Fruit fly (Drosophila melanogaster) whole organism, wandering third instar larva: ENCODE measurements around the gene Nf1.

Experiments
- Abd-B ChIP-seq: fragments of >200 bp; optimal IDR thresholded peaks from 2 replicates; lab custom pipeline; 2017; ENCODE audit warnings: missing biosample characterization, missing genetic modification characterization
- CG32264 ChIP-seq: fragments of 200-800 bp; sonication (Bioruptor generic); optimal IDR thresholded peaks from 2 replicates; lab custom pipeline; 2016; ENCODE audit warnings: missing biosample characterization, missing genetic modification characterization
- CG9705 ChIP-seq: fragments of 200-800 bp; sonication (Bioruptor generic); optimal IDR thresholded peaks from 2 replicates; lab custom pipeline; 2018; ENCODE audit warnings: missing biosample characterization, mild to moderate bottlenecking, missing genetic modification characterization
- CrebA ChIP-seq: fragments of 200-800 bp; sonication (Bioruptor generic); optimal IDR thresholded peaks from 2 replicates; lab custom pipeline; 2016; ENCODE audit warnings: missing biosample characterization, mild to moderate bottlenecking, missing genetic modification characterization, borderline replicate concordance
- Dfd ChIP-seq: fragments of >200 bp; optimal IDR thresholded peaks from 2 replicates; lab custom pipeline; 2017; ENCODE audit warnings: missing biosample characterization, missing genetic modification characterization
- Dif ChIP-seq: fragments of 200-275, 200-300 bp; sonication (Bioruptor generic); optimal IDR thresholded peaks from 2 replicates; lab custom pipeline; 2018; ENCODE audit warnings: missing biosample characterization, missing genetic modification characterization; ENCODE audit not compliant: partially characterized antibody
- GATAd ChIP-seq: sonication (Bioruptor generic); optimal IDR thresholded peaks from 2 replicates; lab custom pipeline; 2016; ENCODE audit warnings: missing biosample characterization, missing genetic modification characterization
- HLH106 ChIP-seq: fragments of 200-800 bp; optimal IDR thresholded peaks from 3 replicates; lab custom pipeline; 2019; ENCODE audit warnings: missing biosample characterization, mild to moderate bottlenecking, missing genetic modification characterization, moderate library complexity
- Hnf4 ChIP-seq: fragments of 200-800 bp; sonication (Bioruptor generic); optimal IDR thresholded peaks from 2 replicates; lab custom pipeline; 2016; ENCODE audit warnings: missing biosample characterization, mild to moderate bottlenecking, missing genetic modification characterization
- Hr78 ChIP-seq: fragments of >200 bp; optimal IDR thresholded peaks from 2 replicates; lab custom pipeline; 2017; ENCODE audit warnings: missing biosample characterization, missing genetic modification characterization
- Hr83 ChIP-seq: fragments of 200-300 bp; sonication (Bioruptor generic); optimal IDR thresholded peaks from 2 replicates; lab custom pipeline; 2016; ENCODE audit warnings: missing biosample characterization, mild to moderate bottlenecking, missing genetic modification characterization, moderate library complexity; ENCODE audit not compliant: poor library complexity, severe bottlenecking
- Jra ChIP-seq: sonication (Bioruptor generic); optimal IDR thresholded peaks from 2 replicates; lab custom pipeline; 2016; ENCODE audit warnings: missing biosample characterization, missing genetic modification characterization
- Mio ChIP-seq: sonication (Bioruptor generic); optimal IDR thresholded peaks from 2 replicates; lab custom pipeline; 2016; ENCODE audit warnings: missing biosample characterization, missing genetic modification characterization
- Myc ChIP-seq: fragments of >200 bp; optimal IDR thresholded peaks from 2 replicates; lab custom pipeline; 2017
- N ChIP-seq: fragments of >200 bp; optimal IDR thresholded peaks from 2 replicates; lab custom pipeline; 2018; ENCODE audit warnings: missing biosample characterization, missing external identifiers, missing genetic modification characterization
- OdsH ChIP-seq: fragments of 200-800 bp; sonication (Bioruptor generic); optimal IDR thresholded peaks from 2 replicates; lab custom pipeline; 2016; ENCODE audit warnings: missing biosample characterization, mild to moderate bottlenecking, missing genetic modification characterization
- Rel ChIP-seq, 2 experiments: fragments of 200-800 bp; sonication (Bioruptor generic) in 1 of 2; optimal IDR thresholded peaks; 2 replicates in 1 of 2; 3 replicates in 1 of 2; lab custom pipeline; 2016 to 2019; ENCODE audit warnings: mild to moderate bottlenecking in 2 of 2, missing biosample characterization in 2 of 2, missing genetic modification characterization in 2 of 2, moderate library complexity in 1 of 2
- Sp1 ChIP-seq: fragments of 200-800 bp; sonication (Bioruptor generic); optimal IDR thresholded peaks from 3 replicates; lab custom pipeline; 2019; ENCODE audit warnings: missing biosample characterization, mild to moderate bottlenecking, missing genetic modification characterization, moderate library complexity
- Vsx2 ChIP-seq: fragments of 200-300, 225-300 bp; sonication (Bioruptor generic); optimal IDR thresholded peaks from 2 replicates; lab custom pipeline; 2018; ENCODE audit warnings: missing biosample characterization, missing genetic modification characterization; ENCODE audit not compliant: partially characterized antibody
- br ChIP-seq: fragments of 200-800 bp; sonication (Bioruptor generic); optimal IDR thresholded peaks from 2 replicates; lab custom pipeline; 2016; ENCODE audit warnings: missing biosample characterization, missing genetic modification characterization
- brk ChIP-seq: fragments of 200-800 bp; sonication (Bioruptor generic); optimal IDR thresholded peaks from 2 replicates; lab custom pipeline; 2016; ENCODE audit warnings: missing biosample characterization, mild to moderate bottlenecking, missing genetic modification characterization
- dl ChIP-seq, 2 experiments: fragments of 175-275, 200-275 bp in 1 of 2; fragments of 200-275 bp in 1 of 2; sonication (Bioruptor generic); optimal IDR thresholded peaks; lab custom pipeline; 2018; ENCODE audit warnings: mild to moderate bottlenecking in 2 of 2, missing biosample characterization in 2 of 2, missing genetic modification characterization in 2 of 2, moderate library complexity in 2 of 2; ENCODE audit not compliant: partially characterized antibody in 2 of 2, insufficient read depth in 1 of 2
- dmrt93B ChIP-seq: fragments of 200-800 bp; sonication (Bioruptor generic); optimal IDR thresholded peaks from 2 replicates; lab custom pipeline; 2018; ENCODE audit warnings: missing biosample characterization, mild to moderate bottlenecking, missing genetic modification characterization
- dsf ChIP-seq: sonication (Bioruptor generic); optimal IDR thresholded peaks from 2 replicates; lab custom pipeline; 2016; ENCODE audit warnings: missing biosample characterization, missing genetic modification characterization, borderline replicate concordance
- ey ChIP-seq: fragments of 200-800 bp; sonication (Bioruptor generic); optimal IDR thresholded peaks from 2 replicates; lab custom pipeline; 2016; ENCODE audit warnings: missing biosample characterization, missing genetic modification characterization
- foxo ChIP-seq, 2 experiments: fragments of 200-800 bp; sonication (Bioruptor generic); optimal IDR thresholded peaks; 2 replicates in 1 of 2; 3 replicates in 1 of 2; lab custom pipeline; 2016 to 2017; ENCODE audit warnings: missing biosample characterization in 2 of 2, missing genetic modification characterization in 2 of 2
- fru ChIP-seq: fragments of 200-800 bp; sonication (Bioruptor generic); optimal IDR thresholded peaks from 3 replicates; lab custom pipeline; 2016; ENCODE audit warnings: missing biosample characterization, mild to moderate bottlenecking, missing genetic modification characterization
- h ChIP-seq: fragments of 200-800 bp; sonication (Bioruptor generic); optimal IDR thresholded peaks from 3 replicates; lab custom pipeline; 2016; ENCODE audit warnings: missing biosample characterization, mild to moderate bottlenecking, missing genetic modification characterization
- jim ChIP-seq: fragments of 175-275, 200-325 bp; sonication (Bioruptor generic); optimal IDR thresholded peaks from 2 replicates; lab custom pipeline; 2016; ENCODE audit warnings: missing biosample characterization, mild to moderate bottlenecking, missing genetic modification characterization
- lola ChIP-seq: fragments of >200 bp; optimal IDR thresholded peaks from 2 replicates; lab custom pipeline; 2017; ENCODE audit warnings: missing biosample characterization, missing genetic modification characterization
- pan ChIP-seq: fragments of >200 bp; optimal IDR thresholded peaks from 2 replicates; lab custom pipeline; 2017
- psq ChIP-seq: fragments of 200-800 bp; sonication (Bioruptor generic); optimal IDR thresholded peaks from 3 replicates; lab custom pipeline; 2017; ENCODE audit warnings: missing biosample characterization, mild to moderate bottlenecking, missing genetic modification characterization, moderate library complexity
- rgr ChIP-seq: fragments of 200-800 bp; sonication (Bioruptor generic); optimal IDR thresholded peaks from 3 replicates; lab custom pipeline; 2016; ENCODE audit warnings: missing biosample characterization, mild to moderate bottlenecking, missing genetic modification characterization
- sage ChIP-seq: fragments of 200-800 bp; sonication (Bioruptor generic); optimal IDR thresholded peaks from 2 replicates; lab custom pipeline; 2016; ENCODE audit warnings: missing biosample characterization, mild to moderate bottlenecking, missing genetic modification characterization
- sv ChIP-seq: fragments of 200-800 bp; sonication (Bioruptor generic); optimal IDR thresholded peaks from 3 replicates; lab custom pipeline; 2016; ENCODE audit warnings: missing biosample characterization, missing genetic modification characterization
- tai ChIP-seq: sonication (Bioruptor generic); optimal IDR thresholded peaks from 2 replicates; lab custom pipeline; 2016; ENCODE audit warnings: missing biosample characterization, missing genetic modification characterization
- usp ChIP-seq: fragments of >200 bp; optimal IDR thresholded peaks from 2 replicates; lab custom pipeline; 2017; ENCODE audit warnings: missing biosample characterization, missing genetic modification characterization
- woc ChIP-seq: sonication (Bioruptor generic); optimal IDR thresholded peaks from 2 replicates; lab custom pipeline; 2016; ENCODE audit warnings: missing biosample characterization, mild to moderate bottlenecking, missing genetic modification characterization

Nf1 gene

dm6 chr3R:26042131-26042885 lies 59.5 kb downstream of the Nf1 start:
- TF ChIP-seq pan (lab: Kevin White, UChicago) (no peak), brk (no peak), sage (GFP tag; lab: Kevin White, UChicago) (peak; percentile 87), usp (GFP tag; lab: Kevin White, UChicago) (no peak), N (GFP tag; lab: Kevin White, UChicago) (peak; percentile 88), Dfd (GFP tag; lab: Kevin White, UChicago) (peak; percentile 2), CG9705 (GFP tag; lab: Kevin White, UChicago) (peak; percentile 77), Myc (peak; percentile 3), sv (GFP tag; lab: Kevin White, UChicago) (peak; percentile 94), CG32264 (GFP tag; lab: Kevin White, UChicago) (peak; percentile 90), woc (peak; percentile 94), Mio (GFP tag; lab: Kevin White, UChicago) (peak; percentile 90), dmrt93B (GFP tag; lab: Kevin White, UChicago) (peak; percentile 93), OdsH (GFP tag; lab: Kevin White, UChicago) (peak; percentile 97), GATAd (peak; percentile 75), Jra (GFP tag; lab: Kevin White, UChicago) (peak; percentile 94), h (peak; percentile 98), rgr (GFP tag; lab: Kevin White, UChicago) (peak; percentile 98), Hr83 (GFP tag; lab: Kevin White, UChicago) (peak; percentile 81), jim (GFP tag; lab: Kevin White, UChicago) (no peak), dsf (peak; percentile 86), ey (GFP tag; lab: Kevin White, UChicago) (peak; percentile 98), psq (GFP tag; lab: Kevin White, UChicago) (peak; percentile 92), Dif (GFP tag; lab: Kevin White, UChicago) (no peak), foxo (GFP tag; optimal IDR thresholded peaks at IDR 0.05; lab: Kevin White, UChicago) (peak; percentile 71 to 98), Rel (GFP tag; optimal IDR thresholded peaks at IDR 0.05; lab: Kevin White, UChicago) (peak; percentile 44), Rel (tag; optimal IDR thresholded peaks at IDR 0.05; lab: Kevin White, UChicago) (peak; percentile 62), br (GFP tag; lab: Kevin White, UChicago) (peak; percentile 96), CrebA (no peak), Hr78 (GFP tag; lab: Kevin White, UChicago) (peak; percentile 61), fru (GFP tag; lab: Kevin White, UChicago) (peak; percentile 97), Sp1 (peak; percentile 93), Hnf4 (GFP tag; lab: Kevin White, UChicago) (peak; percentile 96), dl (GFP tag; optimal IDR thresholded peaks at IDR 0.05; lab: Kevin White, UChicago; ENCODE audit: insufficient read depth in 1 of 2, partially characterized antibody in 2 of 2) (no peak), lola (GFP tag; lab: Kevin White, UChicago) (no peak), HLH106 (peak; percentile 93), Abd-B (GFP tag; lab: Kevin White, UChicago) (peak; percentile 45), Vsx2 (GFP tag; lab: Kevin White, UChicago) (no peak), tai (GFP tag; lab: Kevin White, UChicago) (no peak)
